Fruit fly (Drosophila melanogaster): ENCODE results near the gene CG43739.

The CG43739 gene

DNA sequence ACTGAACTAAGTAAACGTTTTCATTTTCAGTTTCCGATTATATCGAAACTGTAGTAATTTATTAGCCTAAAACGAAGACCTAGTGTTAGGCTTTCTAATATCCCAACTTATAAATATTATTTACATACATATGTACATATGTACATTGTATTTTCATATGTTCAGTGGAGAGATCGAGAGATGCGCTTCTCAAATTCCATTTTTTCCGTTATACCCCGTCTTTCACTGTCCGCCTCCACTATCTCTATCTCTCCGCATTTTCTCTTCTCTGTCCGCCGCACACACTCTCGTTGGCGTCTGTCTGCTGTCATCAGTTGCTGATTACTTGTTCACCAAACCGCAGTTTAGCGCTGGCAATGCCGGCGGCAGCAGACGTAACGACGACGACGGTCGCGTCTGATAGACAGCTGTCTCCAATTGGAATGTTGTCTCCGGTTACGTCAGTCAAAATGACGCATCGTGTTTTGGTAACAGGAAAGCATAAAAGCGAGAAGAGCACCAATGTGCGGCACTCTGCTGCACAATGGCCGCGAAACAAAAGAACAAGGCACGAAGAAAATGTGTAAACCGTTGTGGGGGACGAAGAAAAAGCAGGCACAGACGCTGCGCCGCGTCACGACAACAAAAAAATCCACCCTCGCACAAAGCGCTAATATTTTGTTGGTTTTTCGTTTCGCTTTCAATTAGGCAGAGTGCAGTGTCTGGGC, 96.1 kb downstream of the CG43739 start, which contains the start of gene CG9331 (continued):
- TF ChIP-seq CG31224 (GFP tag; IDR thresholded peaks at IDR 0.05) (peak; percentile 100), mirr (GFP tag; optimal IDR thresholded peaks at IDR 0.05) (peak; percentile 74), CG12769 (tag; optimal IDR thresholded peaks at IDR 0.05) (peak; percentile 33), sr (GFP tag; IDR thresholded peaks at IDR 0.05) (peak; percentile 42; the same call in 1 of the 3 replicates), Dll (GFP tag; IDR thresholded peaks at IDR 0.05; ENCODE audit: partially characterized antibody) (peak; percentile 57; the same call in 3 of the 4 replicates), CG6175 (GFP tag; IDR thresholded peaks at IDR 0.05) (peak; percentile 58; the same call in 1 of the 3 replicates), run (tag; optimal IDR thresholded peaks at IDR 0.05) (peak; percentile 88), Elba2 (GFP tag; optimal IDR thresholded peaks at IDR 0.05) (peak; percentile 85), CG34224 (GFP tag; IDR thresholded peaks at IDR 0.05; ENCODE audit: partially characterized antibody) (peak; percentile 59; the same call in 2 of the 3 replicates), sens (GFP tag) (peak; percentile 27), CG13894 (tag; optimal IDR thresholded peaks at IDR 0.05) (peak; percentile 15), knrl (GFP tag; IDR thresholded peaks at IDR 0.05; ENCODE audit: partially characterized antibody) (no peak), Abd-B (GFP tag; optimal IDR thresholded peaks at IDR 0.05) (no peak), ci (GFP tag; IDR thresholded peaks at IDR 0.05) (peak; percentile 77; the same call in 2 of the 3 replicates), grau (tag; optimal IDR thresholded peaks at IDR 0.05) (peak; percentile 54), Blimp-1 (GFP tag; optimal IDR thresholded peaks at IDR 0.05) (peak; percentile 76), sug (tag; optimal IDR thresholded peaks at IDR 0.05) (peak; percentile 14), CG6254 (GFP tag; optimal IDR thresholded peaks at IDR 0.05) (peak; percentile 36), pros (GFP tag; optimal IDR thresholded peaks at IDR 0.05) (peak; percentile 96), ERR (GFP tag; optimal IDR thresholded peaks at IDR 0.05) (no peak), oc (tag; optimal IDR thresholded peaks at IDR 0.05) (peak; percentile 36), CG7839 (tag; optimal IDR thresholded peaks at IDR 0.05) (no peak), repo (GFP tag; optimal IDR thresholded peaks at IDR 0.05) (no peak), grn (GFP tag; optimal IDR thresholded peaks at IDR 0.05) (peak; percentile 54), CG7745 (tag; optimal IDR thresholded peaks at IDR 0.05) (no peak), gfzf (GFP tag; optimal IDR thresholded peaks at IDR 0.05) (no peak), CG18476 (GFP tag; optimal IDR thresholded peaks at IDR 0.05) (peak; percentile 93), Pdp1 (GFP tag; optimal IDR thresholded peaks at IDR 0.05) (peak in 1 of 2 experiments; percentile 99), D19B (GFP tag; optimal IDR thresholded peaks at IDR 0.05) (no peak), pb (GFP tag; optimal IDR thresholded peaks at IDR 0.05) (peak; percentile 21)

DNA sequence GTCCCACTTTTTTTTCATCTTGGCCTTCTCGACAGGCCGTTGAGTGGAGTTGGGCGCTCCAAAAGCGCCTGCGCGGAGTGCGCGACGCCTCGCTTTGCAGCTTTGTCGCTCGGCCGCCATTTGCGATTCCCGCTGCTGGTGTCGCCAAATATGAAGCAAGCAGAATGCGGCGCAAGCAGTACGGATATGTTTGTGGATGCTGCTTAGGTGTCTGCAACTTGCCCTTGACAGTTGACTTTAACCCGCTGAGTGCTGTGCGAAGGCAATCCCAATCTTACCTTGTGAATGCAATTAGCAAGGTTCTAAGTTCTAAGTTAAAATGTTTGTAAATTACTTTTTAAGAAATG, 96.7 kb downstream of the CG43739 start:
- TF ChIP-seq bowl (GFP tag; IDR thresholded peaks at IDR 0.05) (peak; percentile 35; the same call in 1 of the 2 replicates), CrebB (tag; optimal IDR thresholded peaks at IDR 0.05) (no peak), CG9797 (GFP tag; optimal IDR thresholded peaks at IDR 0.05) (no peak), CG11695 (GFP tag; IDR thresholded peaks at IDR 0.05) (no peak), CG9215 (GFP tag; IDR thresholded peaks at IDR 0.05) (no peak), cg (GFP tag; optimal IDR thresholded peaks at IDR 0.05) (no peak), Awh (GFP tag; IDR thresholded peaks at IDR 0.05) (no peak), CG6272 (GFP tag; IDR thresholded peaks at IDR 0.05) (no peak), CG2120 (GFP tag; optimal IDR thresholded peaks at IDR 0.05) (no peak), CG9817 (tag; optimal IDR thresholded peaks at IDR 0.05) (no peak), Oli (tag; optimal IDR thresholded peaks at IDR 0.05) (no peak), lab (GFP tag; optimal IDR thresholded peaks at IDR 0.05) (no peak), Side (GFP tag; optimal IDR thresholded peaks at IDR 0.05) (no peak), Blimp-1 (GFP tag; optimal IDR thresholded peaks at IDR 0.05) (no peak), HLH54F (GFP tag; optimal IDR thresholded peaks at IDR 0.05) (no peak), chinmo (GFP tag; IDR thresholded peaks at IDR 0.05; ENCODE audit: partially characterized antibody) (no peak), CG7372 (GFP tag; IDR thresholded peaks at IDR 0.05) (no peak), Bgb (GFP tag; IDR thresholded peaks at IDR 0.05; ENCODE audit: partially characterized antibody) (0 out of 2 replicates have a peak, but pooled peaks have one; percentile 20), Dad (GFP tag; optimal IDR thresholded peaks at IDR 0.05) (no peak), row (GFP tag; IDR thresholded peaks at IDR 0.05) (no peak), pros (GFP tag; optimal IDR thresholded peaks at IDR 0.05) (peak; percentile 34), TFAM (GFP tag; optimal IDR thresholded peaks at IDR 0.05) (no peak)
